Worm (Caenorhabditis elegans): Measurements from ENCODE around the gene C17G1.5.

- TF ChIP-seq pha-4 (tag; optimal IDR thresholded peaks at IDR 0.05), result no peak
- TF ChIP-seq mab-5 (tag; optimal IDR thresholded peaks at IDR 0.05), result no peak
- no peak for TF ChIP-seq elt-1 (tag; optimal IDR thresholded peaks at IDR 0.05; ENCODE audit: borderline replicate concordance, insufficient read depth)
- no peak for TF ChIP-seq nhr-28 (tag; optimal IDR thresholded peaks at IDR 0.05)
- TF ChIP-seq unc-62 (GFP tag; optimal IDR thresholded peaks at IDR 0.05), result no peak
- TF ChIP-seq nhr-12 (tag; optimal IDR thresholded peaks at IDR 0.05), result no peak
- no peak for TF ChIP-seq M03D4.4 (tag; optimal IDR thresholded peaks at IDR 0.05)
- no peak for TF ChIP-seq nhr-237 (tag; optimal IDR thresholded peaks at IDR 0.05)
- no peak for TF ChIP-seq lin-13 (tag; optimal IDR thresholded peaks at IDR 0.05)
- no peak for TF ChIP-seq nhr-76 (tag; optimal IDR thresholded peaks at IDR 0.05)
- no peak for TF ChIP-seq ztf-11 (tag; optimal IDR thresholded peaks at IDR 0.05)
These were observed 10.4 kb downstream of the C17G1.5 start, which contains the start of gene nas-37 for ce11 chrX:9948963-9949362.

Measured in whole organism, mixed stage, embryonic.